Worm (Caenorhabditis elegans): Measurements from ENCODE around the gene kin-36.

The kin-36 gene

ce11 chrIV:4667835-4668234 is 11.0 kb upstream of the kin-36 start:
- TF ChIP-seq mdt-29 (GFP tag; IDR thresholded peaks at IDR 0.05) (no peak), ctbp-1 (GFP tag; IDR thresholded peaks at IDR 0.05) (no peak), sdz-12 (GFP tag; optimal IDR thresholded peaks at IDR 0.05) (no peak), ceh-20 (GFP tag; IDR thresholded peaks at IDR 0.05) (no peak), dpl-1 (GFP tag; optimal IDR thresholded peaks at IDR 0.05) (no peak), nhr-11 (tag; optimal IDR thresholded peaks at IDR 0.05) (no peak), lin-15B (tag; optimal IDR thresholded peaks at IDR 0.05) (no peak), aha-1 (tag) (no peak), fos-1 (tag; optimal IDR thresholded peaks at IDR 0.05) (no peak), zag-1 (tag; optimal IDR thresholded peaks at IDR 0.05) (no peak), nhr-10 (tag; optimal IDR thresholded peaks at IDR 0.05) (no peak), nhr-28 (tag; optimal IDR thresholded peaks at IDR 0.05) (no peak), nhr-41 (GFP tag; IDR thresholded peaks at IDR 0.05) (no peak), tra-1 (GFP tag; IDR thresholded peaks at IDR 0.05) (no peak), T26A8.4 (GFP tag; IDR thresholded peaks at IDR 0.05) (no peak), snpc-1.2 (GFP tag; IDR thresholded peaks at IDR 0.05) (no peak), daf-19 (GFP tag; conservative IDR thresholded peaks at IDR 0.05) (no peak), ZK337.2 (GFP tag; IDR thresholded peaks at IDR 0.05) (no peak)

- TF ChIP-seq cey-2 (tag; optimal IDR thresholded peaks at IDR 0.05; ENCODE audit: borderline replicate concordance, insufficient read depth) = no peak
These were observed 9.6 kb upstream of the kin-36 start, which contains the start of gene F29B9.12 for ce11 chrIV:4669242-4669641. Gene F29B9.12 (plus strand): TSS chrIV:4669542.

ce11 chrIV:4673332-4673731 is 5.5 kb upstream of the kin-36 start:
- TF ChIP-seq daf-19 (GFP tag; conservative IDR thresholded peaks at IDR 0.05) = no peak
- TF ChIP-seq nhr-102 (tag; optimal IDR thresholded peaks at IDR 0.05) = no peak
- TF ChIP-seq Y5F2A.4 (GFP tag; optimal IDR thresholded peaks at IDR 0.05) = no peak
- no peak for TF ChIP-seq lir-3 (tag; optimal IDR thresholded peaks at IDR 0.05)
- no peak for TF ChIP-seq mep-1 (tag; optimal IDR thresholded peaks at IDR 0.05)
- TF ChIP-seq nhr-76 (tag; optimal IDR thresholded peaks at IDR 0.05) = no peak
- TF ChIP-seq hlh-11 (tag; optimal IDR thresholded peaks at IDR 0.05) = no peak
- TF ChIP-seq aha-1 (tag) = no peak
- TF ChIP-seq nhr-11 (tag; optimal IDR thresholded peaks at IDR 0.05) = no peak
- TF ChIP-seq php-3 (GFP tag; IDR thresholded peaks at IDR 0.05) = no peak
- no peak for TF ChIP-seq nhr-10 (tag; optimal IDR thresholded peaks at IDR 0.05)
- no peak for TF ChIP-seq ceh-82 (tag; optimal IDR thresholded peaks at IDR 0.05)
- TF ChIP-seq pqm-1 (tag; optimal IDR thresholded peaks at IDR 0.05) = no peak
- no peak for TF ChIP-seq dpl-1 (GFP tag; optimal IDR thresholded peaks at IDR 0.05)
- no peak for TF ChIP-seq tra-1 (GFP tag; IDR thresholded peaks at IDR 0.05)
- no peak for TF ChIP-seq hlh-30 (tag; optimal IDR thresholded peaks at IDR 0.05; ENCODE audit: insufficient read depth)
- no peak for TF ChIP-seq ceh-32 (tag; optimal IDR thresholded peaks at IDR 0.05; ENCODE audit: poor library complexity)
- TF ChIP-seq lin-1 (GFP tag; IDR thresholded peaks at IDR 0.05) = no peak
- no peak for TF ChIP-seq dve-1 (tag; optimal IDR thresholded peaks at IDR 0.05; ENCODE audit: insufficient read depth)

- TF ChIP-seq nhr-25 (tag; optimal IDR thresholded peaks at IDR 0.05; ENCODE audit: borderline replicate concordance, insufficient read depth) = no peak
- no peak for TF ChIP-seq tra-1 (GFP tag; IDR thresholded peaks at IDR 0.05)
- TF ChIP-seq pqm-1 (tag; optimal IDR thresholded peaks at IDR 0.05) = no peak
- TF ChIP-seq jun-1 (tag; optimal IDR thresholded peaks at IDR 0.05) = no peak
- no peak for TF ChIP-seq ceh-62 (tag; optimal IDR thresholded peaks at IDR 0.05)
- TF ChIP-seq madf-5 (GFP tag; IDR thresholded peaks at IDR 0.05) = no peak
- TF ChIP-seq hmg-1.1 (GFP tag; IDR thresholded peaks at IDR 0.05) = no peak
These were observed 4.5 kb upstream of the kin-36 start for ce11 chrIV:4674322-4674721.
